Worm (Caenorhabditis elegans) whole organism, L1 larva: ENCODE data around the gene cacn-1.

Experiments
- C34B4.2 ChIP-seq: sonication (generic microtip); optimal IDR thresholded peaks from 2 replicates; lab custom pipeline; 2017; ENCODE audit warnings: mild to moderate bottlenecking, missing genetic modification characterization, missing compliant biosample characterization
- alr-1 ChIP-seq: fragments of 200-800 bp; sonication (Bioruptor generic); optimal IDR thresholded peaks from 2 replicates; lab custom pipeline; 2018; ENCODE audit warnings: borderline replicate concordance, mild to moderate bottlenecking, missing genetic modification characterization, missing compliant biosample characterization
- blmp-1 ChIP-seq: fragments of 150-350 bp; optimal IDR thresholded peaks from 2 replicates; lab custom pipeline; 2014; ENCODE audit warnings: missing biosample characterization, missing genetic modification characterization
- ceh-88 ChIP-seq: fragments of 200-800 bp; sonication (Bioruptor generic); IDR thresholded peaks from 2 replicates; pipeline ENCODE4 v1.3.6; 2022; ENCODE audit warnings: missing genetic modification characterization, missing compliant biosample characterization
- ceh-90 ChIP-seq: sonication (generic microtip); optimal IDR thresholded peaks from 2 replicates; lab custom pipeline; 2016; ENCODE audit warnings: missing genetic modification characterization, missing compliant biosample characterization
- ces-1 ChIP-seq: fragments of 150-350 bp; optimal IDR thresholded peaks from 2 replicates; lab custom pipeline; 2014; ENCODE audit warnings: missing biosample characterization, missing genetic modification reagents, missing genetic modification characterization
- dpl-1 ChIP-seq, 3 experiments: fragments of 150-350 bp in 2 of 3; sonication (generic microtip) in 1 of 3; optimal IDR thresholded peaks; 2 replicates each; lab custom pipeline; 2014 to 2017; ENCODE audit warnings: missing biosample characterization in 3 of 3, missing genetic modification characterization in 3 of 3, missing genetic modification reagents in 3 of 3
- dsc-1 ChIP-seq: sonication (generic microtip); optimal IDR thresholded peaks from 2 replicates; lab custom pipeline; 2016; ENCODE audit warnings: mild to moderate bottlenecking, missing genetic modification characterization, missing compliant biosample characterization
- efl-1 ChIP-seq, 4 experiments: fragments of 150-350 bp; optimal IDR thresholded peaks in 3 of 4; peaks in 1 of 4; 1 replicate in 1 of 4; 2 replicates in 3 of 4; lab custom pipeline; 2014; ENCODE audit warnings: missing biosample characterization in 2 of 4, missing genetic modification characterization in 2 of 4, missing genetic modification reagents in 2 of 4
- egl-27 ChIP-seq, 2 experiments: fragments of 150-350 bp in 1 of 2; sonication (generic microtip); optimal IDR thresholded peaks; 3 replicates each; lab custom pipeline; 2017 to 2018; ENCODE audit warnings: missing biosample characterization in 2 of 2, missing genetic modification characterization in 2 of 2, missing genetic modification reagents in 2 of 2
- elt-3 ChIP-seq, 6 experiments: fragments of 150-350 bp in 1 of 6; sonication (generic microtip); optimal IDR thresholded peaks; 2 replicates each; lab custom pipeline; 2017 to 2018; ENCODE audit warnings: missing biosample characterization in 6 of 6, missing genetic modification characterization in 6 of 6, inconsistent platforms in 1 of 6
- ets-5 ChIP-seq: fragments of 200-800 bp; sonication (Bioruptor generic); IDR thresholded peaks from 2 replicates; pipeline ENCODE4 v1.3.6; 2022; ENCODE audit warnings: missing genetic modification characterization, missing compliant biosample characterization
- fkh-4 ChIP-seq: sonication (generic microtip); optimal IDR thresholded peaks from 2 replicates; lab custom pipeline; 2016; ENCODE audit warnings: missing compliant biosample characterization, missing genetic modification characterization, borderline replicate concordance
- grh-1 ChIP-seq: fragments of 200-800 bp; sonication (Bioruptor generic); IDR thresholded peaks from 2 replicates; pipeline ENCODE4 v1.3.6; 2022; ENCODE audit warnings: missing genetic modification reagents, missing genetic modification characterization, missing compliant biosample characterization
- hlh-17 ChIP-seq: fragments of 200-800 bp; sonication (Bioruptor generic); optimal IDR thresholded peaks from 2 replicates; lab custom pipeline; 2018; ENCODE audit warnings: missing genetic modification characterization, mild to moderate bottlenecking, missing compliant biosample characterization, moderate library complexity, borderline replicate concordance
- hlh-4 ChIP-seq: sonication (generic microtip); optimal IDR thresholded peaks from 2 replicates; lab custom pipeline; 2016; ENCODE audit warnings: mild to moderate bottlenecking, missing genetic modification characterization, missing compliant biosample characterization
- irx-1 ChIP-seq: sonication (generic microtip); optimal IDR thresholded peaks from 2 replicates; lab custom pipeline; 2016; ENCODE audit warnings: missing genetic modification characterization, missing compliant biosample characterization
- lin-13 ChIP-seq: fragments of 150-350 bp; optimal IDR thresholded peaks from 2 replicates; lab custom pipeline; 2014; ENCODE audit warnings: missing biosample characterization, missing genetic modification reagents, missing genetic modification characterization
- lin-15B ChIP-seq: fragments of 150-350 bp; sonication (generic microtip); optimal IDR thresholded peaks from 3 replicates; lab custom pipeline; 2014; ENCODE audit warnings: missing biosample characterization, missing genetic modification characterization
- lsy-2 ChIP-seq, 2 experiments: fragments of 150-350 bp; optimal IDR thresholded peaks; 2 replicates each; lab custom pipeline; 2014; ENCODE audit warnings: missing biosample characterization in 2 of 2, missing genetic modification characterization in 2 of 2
- nhr-28 ChIP-seq: fragments of 150-350 bp; optimal IDR thresholded peaks from 2 replicates; lab custom pipeline; 2014; ENCODE audit warnings: missing biosample characterization, missing genetic modification characterization
- nhr-47 ChIP-seq: sonication (generic microtip); optimal IDR thresholded peaks from 2 replicates; lab custom pipeline; 2016; ENCODE audit warnings: mild to moderate bottlenecking, missing genetic modification characterization, moderate library complexity, missing compliant biosample characterization
- nhr-76 ChIP-seq: sonication (generic microtip); optimal IDR thresholded peaks from 2 replicates; lab custom pipeline; 2017; ENCODE audit warnings: missing biosample characterization, missing genetic modification characterization
- nhr-85 ChIP-seq: sonication (generic microtip); peaks from one replicate; lab custom pipeline; 2016; ENCODE audit warnings: missing genetic modification characterization, inconsistent platforms, missing compliant biosample characterization
- pag-3 ChIP-seq: sonication (generic microtip); optimal IDR thresholded peaks from 2 replicates; lab custom pipeline; 2017; ENCODE audit warnings: missing genetic modification characterization, mild to moderate bottlenecking, missing compliant biosample characterization, antibody characterized with exemption, borderline replicate concordance; ENCODE audit not compliant: insufficient read depth
- rnt-1 ChIP-seq: sonication (generic microtip); optimal IDR thresholded peaks from 2 replicates; lab custom pipeline; 2016; ENCODE audit warnings: mild to moderate bottlenecking, missing genetic modification characterization, moderate library complexity, missing compliant biosample characterization
- skn-1 ChIP-seq: fragments of 150-350 bp; optimal IDR thresholded peaks from 2 replicates; lab custom pipeline; 2014; ENCODE audit warnings: missing biosample characterization, missing genetic modification characterization
- snu-23 ChIP-seq: sonication (generic microtip); optimal IDR thresholded peaks from 2 replicates; lab custom pipeline; 2016; ENCODE audit warnings: missing genetic modification characterization, missing compliant biosample characterization
- swsn-7 ChIP-seq: sonication (generic microtip); optimal IDR thresholded peaks from 2 replicates; lab custom pipeline; 2016; ENCODE audit warnings: missing genetic modification characterization, missing compliant biosample characterization
- unc-130 ChIP-seq: fragments of 150-350 bp; optimal IDR thresholded peaks from 2 replicates; lab custom pipeline; 2017; ENCODE audit warnings: missing biosample characterization, missing genetic modification characterization, inconsistent platforms
- zag-1 ChIP-seq: fragments of 150-350 bp; optimal IDR thresholded peaks from 2 replicates; lab custom pipeline; 2014; ENCODE audit warnings: missing biosample characterization, missing genetic modification characterization
- ztf-4 ChIP-seq: fragments of 150-350 bp; optimal IDR thresholded peaks from 2 replicates; lab custom pipeline; 2014; ENCODE audit warnings: missing biosample characterization, missing genetic modification characterization

Gene cacn-1

ce11 chrII:14109184-14109664 lies 32.7 kb downstream of the cacn-1 start, which contains the start of gene cpg-7:
TSS of gene cpg-7 (minus strand) at chrII:14109234.
- TF ChIP-seq hlh-17 (GFP tag; lab: Kevin White, UChicago) (no peak), ces-1 (GFP tag; lab: Kevin White, UChicago) (no peak), unc-130 (no peak), fkh-4 (tag; lab: Kevin White, UChicago) (no peak), blmp-1 (tag; lab: Kevin White, UChicago) (no peak), elt-3 (tag; optimal IDR thresholded peaks at IDR 0.05; lab: Kevin White, UChicago) (no peak), nhr-47 (tag; lab: Kevin White, UChicago) (no peak), rnt-1 (tag; lab: Kevin White, UChicago) (no peak), irx-1 (tag; lab: Kevin White, UChicago) (no peak), grh-1 (GFP tag; lab: Robert Waterston, UW) (no peak), lin-15B (tag; lab: Kevin White, UChicago) (no peak)
- TF ChIP-seq, all 84 proteins: peak for 0

- no peak for TF ChIP-seq ceh-90 (tag; lab: Kevin White, UChicago)
- no peak for TF ChIP-seq swsn-7
- no peak for TF ChIP-seq ets-5 (GFP tag; lab: Robert Waterston, UW)
- no peak for TF ChIP-seq ztf-4
- TF ChIP-seq pag-3, result no peak
- TF ChIP-seq nhr-85, result peak; percentile 59
- TF ChIP-seq alr-1 (tag; lab: Kevin White, UChicago), result no peak
- TF ChIP-seq zag-1, result no peak
- TF ChIP-seq, all 84 proteins: peak for 1
Observed at ce11 chrII:14106164-14106563, 35.8 kb downstream of the cacn-1 start.

ce11 chrII:14104470-14104869 lies 37.5 kb downstream of the cacn-1 start, which contains the start of gene gur-4:
TSS of gene gur-4 (plus strand) at chrII:14104770.
- TF ChIP-seq hlh-4 (tag; lab: Kevin White, UChicago) (no peak), nhr-47 (tag; lab: Kevin White, UChicago) (no peak), snu-23 (GFP tag; lab: Kevin White, UChicago) (no peak), lin-15B (tag; lab: Kevin White, UChicago) (no peak), C34B4.2 (tag; lab: Kevin White, UChicago) (no peak), lin-13 (GFP tag; lab: Kevin White, UChicago) (no peak)

- TF ChIP-seq dpl-1 (GFP tag; optimal IDR thresholded peaks at IDR 0.05; lab: Kevin White, UChicago), result peak in 1 of 3 experiments; percentile 22
- TF ChIP-seq nhr-28 (tag; lab: Kevin White, UChicago), result no peak
- TF ChIP-seq lsy-2 (tag; optimal IDR thresholded peaks at IDR 0.05; lab: Kevin White, UChicago), result peak in 1 of 2 experiments; percentile 4
- no peak for TF ChIP-seq efl-1 (optimal IDR thresholded peaks at IDR 0.05; lab: Kevin White, UChicago)
- peak in 1 of 2 experiments; percentile 15 for TF ChIP-seq efl-1 (GFP tag; optimal IDR thresholded peaks at IDR 0.05 in 1 of 2; lab: Kevin White, UChicago)
Observed at ce11 chrII:14102112-14102511, 39.8 kb downstream of the cacn-1 start.

ce11 chrII:14100963-14101362 lies 41.0 kb downstream of the cacn-1 start, which contains the start of gene bkip-1:
TSS of gene bkip-1 (plus strand) at chrII:14101263.
- TF ChIP-seq nhr-76 (tag; lab: Kevin White, UChicago), result no peak
- TF ChIP-seq egl-27 (tag; optimal IDR thresholded peaks at IDR 0.05; lab: Kevin White, UChicago), result no peak
- TF ChIP-seq snu-23 (GFP tag; lab: Kevin White, UChicago), result no peak
- no peak for TF ChIP-seq ceh-88 (GFP tag; lab: Robert Waterston, UW)
- TF ChIP-seq blmp-1 (tag; lab: Kevin White, UChicago), result no peak
- TF ChIP-seq dsc-1 (tag; lab: Kevin White, UChicago), result no peak
- TF ChIP-seq skn-1 (tag; lab: Kevin White, UChicago), result no peak
- TF ChIP-seq pag-3, result no peak
